Worm (Caenorhabditis elegans): Measurements from ENCODE around the gene R160.6.
"Not testable (repeated sequence)": the region's sequence is repeated elsewhere in the genome, so short reads cannot be mapped to it uniquely, and the experiment has no call there.

Gene R160.6

ce11 chrX:4332305-4332704 is 40.7 kb downstream of the R160.6 start, which contains the start of gene C24A8.6:
Gene C24A8.6, minus strand, starts transcription at chrX:4332405.
- not testable (repeated sequence) for TF ChIP-seq elt-3, nhr-25, fos-1 (tag; optimal IDR thresholded peaks at IDR 0.05)

- TF ChIP-seq nhr-77 (tag; optimal IDR thresholded peaks at IDR 0.05) (no peak), crh-2 (tag; optimal IDR thresholded peaks at IDR 0.05) (no peak), lsy-2 (tag; optimal IDR thresholded peaks at IDR 0.05) (no peak), egl-27 (tag; optimal IDR thresholded peaks at IDR 0.05) (no peak), sem-4 (tag; optimal IDR thresholded peaks at IDR 0.05) (no peak)
These were observed 44.2 kb downstream of the R160.6 start, which contains the start of gene C24A8.5 for ce11 chrX:4328816-4329215. Gene C24A8.5, minus strand, starts transcription at chrX:4328916.

- TF ChIP-seq ztf-11 (tag; optimal IDR thresholded peaks at IDR 0.05) (no peak), gmeb-1 (tag; optimal IDR thresholded peaks at IDR 0.05) (no peak), ztf-4 (tag; optimal IDR thresholded peaks at IDR 0.05) (no peak), mdl-1 (tag; optimal IDR thresholded peaks at IDR 0.05) (no peak), snpc-4 (tag; optimal IDR thresholded peaks at IDR 0.05) (no peak), ceh-16 (tag; optimal IDR thresholded peaks at IDR 0.05) (no peak), nhr-25 (tag; optimal IDR thresholded peaks at IDR 0.05) (no peak), ceh-82 (tag; optimal IDR thresholded peaks at IDR 0.05) (no peak), skn-1 (tag; optimal IDR thresholded peaks at IDR 0.05) (no peak), sem-4 (tag; optimal IDR thresholded peaks at IDR 0.05) (no peak)
These were observed 50.1 kb downstream of the R160.6 start for ce11 chrX:4322847-4323455.

Measured in whole organism, L2 larva.